Fruit fly (Drosophila melanogaster) ovary, adult (tissue): ENCODE data around the gene Lon.

Experiments used
- CG17801 ChIP-seq: fragments of 200-800 bp; optimal IDR thresholded peaks from 2 replicates; lab custom pipeline; 2019; ENCODE audit warnings: missing biosample characterization, mild to moderate bottlenecking, missing genetic modification characterization, moderate library complexity; ENCODE audit not compliant: partially characterized antibody

Gene Lon

DNA sequence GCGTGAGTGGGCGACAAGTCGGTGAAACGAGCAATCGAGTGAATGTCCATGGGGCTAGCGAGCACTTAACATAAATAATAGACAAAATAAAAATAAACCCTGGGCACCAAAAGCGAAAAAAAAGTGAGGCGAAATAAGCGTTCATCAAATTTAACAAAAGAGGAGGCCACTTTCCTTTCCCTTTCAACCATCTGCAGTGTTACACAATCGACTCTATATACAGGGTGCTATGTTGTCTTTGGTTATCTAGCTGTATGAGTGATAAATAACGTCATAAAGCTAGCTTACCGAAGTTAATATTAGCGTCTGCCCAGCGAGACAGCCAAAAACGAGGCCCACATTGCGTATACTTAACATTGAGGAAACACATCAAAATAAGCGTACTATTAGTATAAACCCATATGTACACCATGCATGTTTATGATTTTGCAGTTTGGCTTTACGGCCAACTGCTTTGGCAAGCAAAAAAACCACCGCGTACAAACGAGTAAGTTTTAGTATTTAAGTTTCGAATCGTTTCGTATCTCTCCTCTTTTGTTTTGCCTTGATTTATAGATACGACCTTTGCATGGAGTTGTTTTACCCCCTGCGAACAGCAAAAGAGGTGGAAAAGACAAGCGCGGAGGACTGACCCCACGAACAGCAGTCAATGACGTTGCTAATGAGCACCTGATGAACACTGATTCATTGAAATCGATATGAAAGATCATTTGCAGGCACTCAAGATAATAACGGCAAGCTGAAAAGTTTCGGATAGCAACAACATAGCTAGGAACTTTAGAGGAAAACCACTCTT, 46.9 kb downstream of the Lon start:
- no peak for TF ChIP-seq CG17801 (GFP tag; lab: Kevin White, UChicago)

DNA sequence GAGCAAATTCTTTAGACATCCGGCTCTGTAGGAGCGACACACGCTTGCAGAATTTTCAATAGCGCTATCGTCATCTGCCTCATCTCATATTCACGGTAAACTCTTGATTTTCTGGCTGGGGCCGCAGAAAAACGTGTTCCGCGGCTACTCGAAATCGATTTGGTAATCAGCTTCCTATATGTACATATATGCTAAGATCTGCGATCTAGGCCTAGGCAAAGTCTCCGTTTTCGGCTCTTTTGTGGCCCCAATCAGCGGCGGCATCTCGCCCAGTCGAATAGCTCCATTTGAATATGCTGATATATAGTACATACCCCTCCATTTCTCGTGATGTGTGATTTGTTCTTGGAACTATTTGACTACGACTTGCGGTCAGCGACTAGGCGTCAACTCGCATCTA, 49.0 kb downstream of the Lon start:
- no peak for TF ChIP-seq CG17801 (GFP tag; lab: Kevin White, UChicago)

DNA sequence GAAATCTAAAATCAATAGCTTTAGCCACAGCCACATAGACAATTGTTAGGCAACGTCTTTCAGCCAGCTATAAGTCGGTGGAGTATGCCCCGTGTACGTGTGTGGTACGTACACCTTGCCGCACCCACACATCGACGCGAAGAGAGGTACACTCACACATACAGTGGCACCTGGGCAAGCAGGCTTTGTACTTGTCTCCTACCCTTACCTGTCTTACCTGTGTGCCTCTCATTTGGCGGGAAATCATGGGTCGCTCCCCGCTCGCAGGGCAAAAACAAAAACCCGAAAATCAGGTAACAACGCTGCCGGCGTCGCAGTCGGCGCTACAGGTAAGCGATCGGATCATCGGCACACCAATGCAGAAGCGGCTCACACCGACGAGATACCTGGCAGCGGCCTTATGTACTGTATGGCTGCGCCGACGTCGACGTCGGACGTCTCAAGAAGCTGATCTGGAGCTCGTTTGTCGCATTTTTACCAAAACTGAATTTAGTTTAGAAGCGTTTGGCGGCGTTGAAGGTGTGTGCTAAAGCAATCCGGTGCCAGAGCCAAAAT, 49.8 kb downstream of the Lon start:
- no peak for TF ChIP-seq CG17801 (GFP tag; lab: Kevin White, UChicago)

DNA sequence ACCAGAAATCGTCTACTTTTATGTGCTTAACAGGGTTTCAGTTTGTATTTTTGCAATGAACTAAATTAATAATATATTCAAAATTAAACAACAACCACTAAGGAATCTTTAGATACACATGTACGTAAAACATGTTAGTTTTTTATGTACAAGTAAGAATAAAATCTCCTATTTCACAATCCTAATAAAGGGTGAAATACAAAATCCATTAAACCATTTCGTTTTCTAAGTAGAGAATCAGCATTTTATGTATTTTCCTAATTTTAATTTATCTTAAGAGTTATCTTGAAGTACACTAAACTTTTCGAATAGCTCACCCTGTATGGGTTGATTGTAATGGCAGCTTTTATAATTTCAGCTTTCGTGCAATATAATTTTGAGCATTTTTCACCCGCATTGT, 50.3 kb downstream of the Lon start:
- no peak for TF ChIP-seq CG17801 (GFP tag; lab: Kevin White, UChicago)

DNA sequence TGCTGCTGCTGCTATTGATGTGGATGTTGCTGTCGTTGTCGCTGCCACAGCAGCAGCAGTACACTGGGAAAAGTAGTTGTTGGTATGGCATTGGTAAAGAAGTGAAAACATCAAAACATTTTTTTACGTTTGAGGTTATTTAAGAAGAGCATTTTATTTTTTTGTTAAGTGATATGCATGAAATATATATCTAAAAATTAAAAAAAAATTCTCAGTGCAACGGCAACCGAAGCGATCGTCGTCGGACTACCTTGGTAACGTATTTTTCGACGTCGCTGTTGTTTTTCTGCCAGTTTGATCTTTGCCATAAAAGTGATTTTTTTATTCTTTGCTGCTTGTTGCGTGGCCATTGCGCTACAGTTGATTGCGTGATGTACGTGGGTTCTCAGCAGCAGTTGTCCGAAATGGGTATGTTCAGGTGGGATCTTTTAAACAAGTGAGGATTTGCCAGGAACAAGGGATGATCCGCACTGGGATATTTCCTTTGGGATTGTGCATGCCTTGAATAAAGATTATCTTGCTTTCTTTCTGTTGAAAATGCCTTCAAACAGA, 51.2 kb downstream of the Lon start:
- TF ChIP-seq CG17801 (GFP tag; lab: Kevin White, UChicago) = no peak

DNA sequence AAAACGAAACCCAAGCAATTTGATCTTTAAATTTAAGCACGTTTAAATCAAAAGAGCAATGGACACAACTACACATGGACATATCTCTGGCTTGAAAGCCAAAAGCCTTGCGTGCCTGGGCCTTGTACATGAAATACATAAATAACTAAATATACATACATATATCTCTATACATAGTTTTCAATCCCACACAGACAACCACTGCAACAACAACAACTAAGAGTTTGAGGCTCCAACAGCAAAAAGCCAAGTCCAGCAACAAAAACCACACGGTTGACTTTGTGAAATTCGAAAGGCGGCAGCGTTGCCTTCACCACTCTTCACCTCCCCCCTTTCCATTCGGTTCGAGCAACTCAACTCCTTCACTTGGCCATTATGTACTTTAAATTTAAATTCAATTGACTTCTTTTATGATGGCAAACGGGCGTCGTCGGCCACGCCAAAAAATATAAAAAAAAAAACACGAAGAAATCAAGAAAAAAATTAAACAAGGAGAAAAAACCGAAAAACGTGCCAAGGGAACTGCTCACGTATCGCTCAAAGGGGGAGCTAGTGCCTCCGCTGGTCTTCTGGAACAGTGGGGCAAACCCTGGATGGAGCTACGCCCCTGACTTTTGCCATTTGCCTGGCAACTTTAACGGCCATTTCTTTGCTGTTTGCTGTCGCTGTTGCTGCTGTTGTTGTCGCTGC, 51.8 kb downstream of the Lon start:
- no peak for TF ChIP-seq CG17801 (GFP tag; lab: Kevin White, UChicago)

DNA sequence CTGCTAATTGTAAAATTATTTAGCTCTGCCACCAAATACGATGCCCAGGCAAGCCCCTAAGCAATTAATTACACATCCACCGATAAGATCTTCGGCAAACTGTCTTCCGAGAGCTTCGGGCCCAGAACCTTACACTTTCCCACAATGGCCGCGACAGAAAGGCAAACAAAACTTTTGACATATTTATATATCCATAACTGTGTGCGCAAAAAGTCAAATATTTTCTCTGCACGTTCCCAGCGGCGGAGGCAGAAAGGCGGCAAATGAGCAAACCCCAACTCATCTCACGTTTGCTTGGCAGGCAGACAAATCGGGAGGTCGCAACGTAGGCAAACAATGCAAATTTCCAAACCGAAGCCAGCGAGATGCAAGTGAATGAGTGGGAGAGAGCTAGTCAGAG, 52.8 kb downstream of the Lon start:
- no peak for TF ChIP-seq CG17801 (GFP tag; lab: Kevin White, UChicago)

DNA sequence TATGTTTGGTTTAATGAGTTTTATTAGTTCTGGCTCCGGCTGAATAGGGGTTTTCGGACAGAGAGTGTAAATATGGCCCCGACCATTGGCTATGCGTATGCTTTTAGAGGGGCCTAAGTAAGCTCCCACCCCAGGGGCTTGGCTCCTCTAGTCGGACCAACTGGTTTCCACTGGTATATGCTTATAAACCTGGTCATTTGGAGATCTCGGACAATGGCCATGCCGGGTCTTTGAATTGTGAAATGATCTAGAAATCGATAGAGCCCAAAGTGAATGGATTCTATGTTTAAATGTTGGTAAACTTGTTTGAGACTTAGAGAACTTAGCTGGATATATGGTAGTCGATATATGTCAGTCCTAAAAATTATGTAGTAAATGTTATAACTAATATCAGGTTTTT, 53.3 kb downstream of the Lon start:
- TF ChIP-seq CG17801 (GFP tag; lab: Kevin White, UChicago) = no peak

DNA sequence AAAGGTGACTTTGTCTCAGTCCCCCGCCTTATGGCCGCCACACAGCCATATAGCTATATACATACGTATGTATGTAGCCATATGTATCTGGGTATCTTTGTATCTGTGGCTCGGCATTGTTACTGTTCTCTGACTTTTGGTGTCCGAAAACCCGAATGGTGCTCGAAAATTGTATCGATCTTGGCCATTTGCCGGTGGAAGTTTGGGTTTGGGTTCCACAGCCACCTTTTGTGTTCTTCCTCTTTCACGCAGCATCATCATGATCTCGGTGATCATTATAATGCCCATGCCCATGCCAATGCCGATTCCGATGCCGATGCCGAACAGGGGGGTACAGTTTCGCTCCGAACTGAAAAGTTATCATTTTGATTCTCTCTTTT, 54.0 kb downstream of the Lon start:
- TF ChIP-seq CG17801 (GFP tag; lab: Kevin White, UChicago) = no peak
